Worm (Caenorhabditis elegans) whole organism, L4/young adult: ENCODE data around the gene akt-1.

Source experiments
- W03F9.2 ChIP-seq: fragments of 150-350 bp; optimal IDR thresholded peaks from 2 replicates; lab custom pipeline; 2014; ENCODE audit warnings: missing biosample characterization, missing genetic modification characterization
- dao-5 ChIP-seq: sonication (generic microtip); optimal IDR thresholded peaks from 2 replicates; lab custom pipeline; 2016; ENCODE audit warnings: missing genotype, missing genetic modification characterization, moderate library complexity, missing compliant biosample characterization
- him-1 ChIP-seq: sonication (generic microtip); optimal IDR thresholded peaks from 2 replicates; lab custom pipeline; 2016; ENCODE audit warnings: missing genotype, missing genetic modification reagents, missing genetic modification characterization, missing compliant biosample characterization

Gene akt-1

DNA sequence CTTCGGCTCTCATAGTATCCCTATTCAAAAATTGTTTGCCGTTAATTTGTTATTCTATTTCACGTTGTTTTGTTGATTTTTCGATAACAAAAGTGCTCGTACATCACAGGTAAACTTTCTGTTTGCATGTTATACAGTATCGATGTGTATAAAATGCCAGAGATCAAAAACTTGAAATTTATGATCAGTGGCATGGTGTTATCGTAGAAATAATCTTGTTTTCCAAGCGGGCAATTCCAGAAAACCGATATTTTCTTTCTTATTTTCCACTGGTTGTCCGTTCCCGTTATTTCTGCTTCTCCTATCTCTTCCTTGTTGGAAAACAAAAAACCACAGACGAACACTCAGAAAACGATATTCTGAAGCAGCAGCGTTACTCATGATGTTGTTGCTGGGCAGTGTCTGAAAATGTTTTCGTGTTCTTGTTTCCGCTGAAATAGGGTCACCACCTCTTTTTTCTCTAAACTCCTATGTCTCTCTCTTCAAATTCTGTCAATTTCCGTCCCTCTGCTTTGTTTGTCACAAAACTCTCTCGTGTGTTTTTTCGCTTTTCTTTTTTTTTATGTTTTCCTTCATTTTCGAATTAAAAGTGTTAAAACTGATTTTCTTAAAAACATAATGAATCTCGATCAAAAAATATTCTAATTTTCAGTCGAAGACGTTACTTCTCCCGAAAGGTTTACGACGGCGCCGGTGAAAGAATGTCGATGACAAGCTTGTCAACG lies at the start of gene akt-1:
Gene akt-1, plus strand, starts transcription at position 651 of the 725 bp plus-strand sequence.
- TF ChIP-seq W03F9.2 (tag; lab: Kevin White, UChicago) (no peak), him-1 (no peak), dao-5 (tag; lab: Kevin White, UChicago) (no peak)

ce11 chrV:10201913-10202312 lies 46.8 kb upstream of the akt-1 start, which contains the start of gene ZK856.7:
Gene ZK856.7 (plus strand): TSS chrV:10202098.
- TF ChIP-seq W03F9.2 (tag; lab: Kevin White, UChicago) (no peak), dao-5 (tag; lab: Kevin White, UChicago) (no peak), him-1 (no peak)

ce11 chrV:10202340-10202739 lies 46.4 kb upstream of the akt-1 start:
- TF ChIP-seq W03F9.2 (tag; lab: Kevin White, UChicago) = no peak
- no peak for TF ChIP-seq him-1
- TF ChIP-seq dao-5 (tag; lab: Kevin White, UChicago) = no peak

DNA sequence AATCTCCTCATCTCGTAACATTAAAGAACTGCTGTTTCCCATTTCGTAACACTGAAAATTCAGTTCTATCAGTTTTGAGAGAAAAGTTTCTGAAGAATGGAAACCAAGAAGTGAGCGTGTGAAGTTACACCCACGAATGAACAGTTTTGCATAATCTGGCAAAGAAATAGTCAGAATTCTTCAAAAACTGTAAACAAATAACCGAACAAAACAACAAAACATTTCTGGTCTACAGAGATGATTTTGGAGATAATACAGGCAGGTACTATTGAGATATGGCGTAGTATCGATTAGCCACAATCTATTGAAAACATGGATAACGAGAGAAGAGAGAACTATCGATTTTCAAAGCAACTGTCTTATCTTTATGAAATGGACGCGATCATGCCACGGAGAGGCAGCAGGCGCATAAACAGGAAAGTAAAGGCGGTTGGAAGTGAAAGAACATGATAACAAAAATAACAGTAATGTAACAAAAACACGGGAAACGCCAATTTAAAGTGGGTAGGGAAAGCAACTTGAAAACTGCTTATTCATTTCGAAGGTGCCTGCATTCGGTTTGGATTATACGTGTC lies 45.2 kb upstream of the akt-1 start, which contains the start of gene chpf-1:
Gene chpf-1, minus strand, starts transcription at position 51 of the 575 bp plus-strand sequence.
- TF ChIP-seq dao-5 (tag; lab: Kevin White, UChicago) = no peak
- TF ChIP-seq W03F9.2 (tag; lab: Kevin White, UChicago) = no peak
- TF ChIP-seq him-1 = no peak

ce11 chrV:10204863-10205338 lies 43.8 kb upstream of the akt-1 start, which contains the start of the genes ZK856.19 and ZK856.11:
Gene ZK856.19 (minus strand): TSS chrV:10204913.
Gene ZK856.11 (minus strand): TSS chrV:10204938.
- TF ChIP-seq W03F9.2 (tag; lab: Kevin White, UChicago) = peak; percentile 58
- no peak for TF ChIP-seq him-1
- no peak for TF ChIP-seq dao-5 (tag; lab: Kevin White, UChicago)

ce11 chrV:10205483-10205882 lies 43.2 kb upstream of the akt-1 start, which contains the start of gene ZK856.16:
Gene ZK856.16 (minus strand): TSS chrV:10205583.
- no peak for TF ChIP-seq dao-5 (tag; lab: Kevin White, UChicago)
- no peak for TF ChIP-seq him-1
- no peak for TF ChIP-seq W03F9.2 (tag; lab: Kevin White, UChicago)

ce11 chrV:10206502-10206901 lies 42.2 kb upstream of the akt-1 start, which contains the start of gene rpc-25:
Gene rpc-25 (minus strand): TSS chrV:10206602.
- TF ChIP-seq him-1 = no peak
- TF ChIP-seq W03F9.2 (tag; lab: Kevin White, UChicago) = no peak
- TF ChIP-seq dao-5 (tag; lab: Kevin White, UChicago) = no peak

ce11 chrV:10210244-10210643 lies 38.5 kb upstream of the akt-1 start, which contains the start of gene tftc-3:
Gene tftc-3 (minus strand): TSS chrV:10210344.
- TF ChIP-seq him-1 = no peak
- no peak for TF ChIP-seq dao-5 (tag; lab: Kevin White, UChicago)
- TF ChIP-seq W03F9.2 (tag; lab: Kevin White, UChicago) = no peak

DNA sequence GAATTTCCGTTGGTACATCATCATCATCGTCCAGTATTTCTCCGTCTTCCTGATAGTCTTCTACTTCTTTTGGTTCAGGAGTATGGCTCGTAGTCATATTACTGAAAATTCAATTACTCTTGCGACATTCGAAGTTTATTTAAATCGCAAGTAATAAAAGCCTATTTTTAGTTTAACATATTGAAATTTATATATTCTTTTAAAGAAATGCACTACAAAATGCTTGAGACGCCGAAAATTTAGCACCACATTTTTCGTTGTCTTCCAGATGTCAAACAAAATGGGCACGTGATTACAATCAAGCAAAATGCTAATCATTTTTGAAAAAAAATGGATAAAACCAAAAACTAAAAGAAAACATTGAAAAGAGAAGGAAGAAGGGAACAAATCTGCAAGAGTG lies 36.7 kb upstream of the akt-1 start, which contains the start of gene zhit-3:
Gene zhit-3, minus strand, starts transcription at position 101 of the 400 bp plus-strand sequence.
- TF ChIP-seq him-1 = no peak
- no peak for TF ChIP-seq dao-5 (tag; lab: Kevin White, UChicago)
- TF ChIP-seq W03F9.2 (tag; lab: Kevin White, UChicago) = no peak

DNA sequence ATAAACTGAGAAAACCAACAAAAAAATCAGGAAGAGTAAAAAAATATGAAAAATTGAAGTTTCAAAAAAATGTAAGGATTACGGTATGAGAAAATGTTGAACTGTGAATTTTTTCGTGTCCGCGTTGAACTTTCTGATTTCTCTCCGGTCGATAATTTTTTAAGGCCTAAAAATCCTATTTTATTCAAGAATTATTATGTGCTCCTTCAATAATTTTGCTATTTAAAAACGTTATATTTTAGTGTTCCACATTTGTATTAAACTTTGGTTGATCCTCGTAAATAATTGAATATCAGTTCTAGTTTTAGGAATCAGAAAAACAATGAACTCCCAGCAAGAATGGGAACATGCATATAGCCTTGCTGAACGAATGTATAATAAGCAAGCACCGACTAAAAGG lies 36.1 kb upstream of the akt-1 start, which contains the start of gene hpo-40:
Gene hpo-40, plus strand, starts transcription at position 301 of the 400 bp plus-strand sequence.
- no peak for TF ChIP-seq him-1
- TF ChIP-seq W03F9.2 (tag; lab: Kevin White, UChicago) = no peak
- TF ChIP-seq dao-5 (tag; lab: Kevin White, UChicago) = no peak

- TF ChIP-seq W03F9.2 (tag; lab: Kevin White, UChicago) = no peak
- no peak for TF ChIP-seq dao-5 (tag; lab: Kevin White, UChicago)
- TF ChIP-seq him-1 = no peak
Measured at ce11 chrV:10216724-10217123, 32.0 kb upstream of the akt-1 start, which contains the start of gene ZK856.14. Gene ZK856.14 (plus strand): TSS chrV:10217024.

DNA sequence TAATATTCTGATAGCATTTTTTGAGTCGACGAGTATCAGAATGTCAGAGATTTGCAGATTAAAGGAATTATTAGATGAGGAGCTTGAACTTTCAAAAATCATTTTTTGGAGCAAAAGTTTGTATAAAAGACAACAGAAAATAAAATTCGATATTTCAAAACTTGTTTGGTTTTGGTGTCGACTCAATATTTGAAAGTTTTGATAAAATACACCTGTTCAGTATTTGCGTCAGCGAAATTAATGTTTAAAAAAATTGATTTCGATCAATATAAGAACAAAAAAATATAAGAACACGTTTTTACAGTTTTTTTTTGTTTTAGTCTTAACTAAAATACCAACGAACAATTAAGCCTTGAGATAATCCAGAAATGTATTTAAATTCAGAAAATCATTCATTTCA lies 28.1 kb upstream of the akt-1 start, which contains the start of gene C12D8.13:
Gene C12D8.13, minus strand, starts transcription at position 101 of the 400 bp plus-strand sequence.
- TF ChIP-seq W03F9.2 (tag; lab: Kevin White, UChicago) = no peak
- no peak for TF ChIP-seq dao-5 (tag; lab: Kevin White, UChicago)
- no peak for TF ChIP-seq him-1

- TF ChIP-seq him-1 = no peak
- TF ChIP-seq dao-5 (tag; lab: Kevin White, UChicago) = no peak
- TF ChIP-seq W03F9.2 (tag; lab: Kevin White, UChicago) = no peak
Measured at ce11 chrV:10221317-10221716, 27.4 kb upstream of the akt-1 start, which contains the start of the genes fipr-5 and fipr-9. Gene fipr-5 (minus strand): TSS chrV:10221417. Gene fipr-9 (plus strand): TSS chrV:10221662.
